Worm (Caenorhabditis elegans) whole organism, L1 larva: ENCODE measurements around the gene vha-15.

Experiments used
- C04F5.9 ChIP-seq: sonication (generic microtip); optimal IDR thresholded peaks from 2 replicates; lab custom pipeline; 2016; ENCODE audit warnings: missing genetic modification characterization, missing compliant biosample characterization
- C16A3.4 ChIP-seq: fragments of 150-350 bp; optimal IDR thresholded peaks from 2 replicates; lab custom pipeline; 2014; ENCODE audit warnings: missing biosample characterization, missing genetic modification characterization
- Y116A8C.19 ChIP-seq: sonication (generic microtip); optimal IDR thresholded peaks from 2 replicates; lab custom pipeline; 2016; ENCODE audit warnings: missing compliant biosample characterization, missing genetic modification characterization, borderline replicate concordance
- alr-1 ChIP-seq: fragments of 200-800 bp; sonication (Bioruptor generic); optimal IDR thresholded peaks from 2 replicates; lab custom pipeline; 2018; ENCODE audit warnings: borderline replicate concordance, mild to moderate bottlenecking, missing genetic modification characterization, missing compliant biosample characterization
- ama-1 ChIP-seq: fragments of 150-350 bp; optimal IDR thresholded peaks from 2 replicates; lab custom pipeline; 2014
- blmp-1 ChIP-seq: fragments of 150-350 bp; optimal IDR thresholded peaks from 2 replicates; lab custom pipeline; 2014; ENCODE audit warnings: missing biosample characterization, missing genetic modification characterization
- ceh-63 ChIP-seq: fragments of 200-800 bp; sonication (Bioruptor generic); optimal IDR thresholded peaks from 2 replicates; lab custom pipeline; 2018; ENCODE audit warnings: mild to moderate bottlenecking, missing genetic modification characterization, missing compliant biosample characterization
- ceh-8 ChIP-seq: fragments of 200-800 bp; sonication (Bioruptor generic); optimal IDR thresholded peaks from 2 replicates; lab custom pipeline; 2018; ENCODE audit warnings: mild to moderate bottlenecking, missing genetic modification characterization, moderate library complexity, missing compliant biosample characterization
- ceh-82 ChIP-seq, 3 experiments: fragments of 150-350 bp in 1 of 3; sonication (generic microtip) in 2 of 3; optimal IDR thresholded peaks; 2 replicates each; lab custom pipeline; 2014 to 2017; ENCODE audit warnings: missing biosample characterization in 3 of 3, missing genetic modification characterization in 3 of 3
- ceh-88 ChIP-seq: fragments of 200-800 bp; sonication (Bioruptor generic); IDR thresholded peaks from 2 replicates; pipeline ENCODE4 v1.3.6; 2022; ENCODE audit warnings: missing genetic modification characterization, missing compliant biosample characterization
- ceh-90 ChIP-seq: sonication (generic microtip); optimal IDR thresholded peaks from 2 replicates; lab custom pipeline; 2016; ENCODE audit warnings: missing genetic modification characterization, missing compliant biosample characterization
- dpl-1 ChIP-seq, 3 experiments: fragments of 150-350 bp in 2 of 3; sonication (generic microtip) in 1 of 3; optimal IDR thresholded peaks; 2 replicates each; lab custom pipeline; 2014 to 2017; ENCODE audit warnings: missing biosample characterization in 3 of 3, missing genetic modification characterization in 3 of 3, missing genetic modification reagents in 3 of 3
- efl-1 ChIP-seq, 4 experiments: fragments of 150-350 bp; optimal IDR thresholded peaks in 3 of 4; peaks in 1 of 4; 1 replicate in 1 of 4; 2 replicates in 3 of 4; lab custom pipeline; 2014; ENCODE audit warnings: missing biosample characterization in 2 of 4, missing genetic modification characterization in 2 of 4, missing genetic modification reagents in 2 of 4
- efl-3 ChIP-seq: fragments of 200-800 bp; sonication (Bioruptor generic); optimal IDR thresholded peaks from 2 replicates; lab custom pipeline; 2018; ENCODE audit warnings: mild to moderate bottlenecking, missing genetic modification characterization, missing compliant biosample characterization
- elt-2 ChIP-seq: sonication (generic microtip); optimal IDR thresholded peaks from 2 replicates; lab custom pipeline; 2016; ENCODE audit warnings: missing genetic modification characterization, mild to moderate bottlenecking, inconsistent platforms, missing compliant biosample characterization, missing genetic modification reagents
- fkh-4 ChIP-seq: sonication (generic microtip); optimal IDR thresholded peaks from 2 replicates; lab custom pipeline; 2016; ENCODE audit warnings: missing compliant biosample characterization, missing genetic modification characterization, borderline replicate concordance
- fkh-8 ChIP-seq: sonication (generic microtip); optimal IDR thresholded peaks from 2 replicates; lab custom pipeline; 2016; ENCODE audit warnings: mild to moderate bottlenecking, missing genetic modification characterization, missing compliant biosample characterization
- fos-1 ChIP-seq: fragments of 150-350 bp; optimal IDR thresholded peaks from 2 replicates; lab custom pipeline; 2014; ENCODE audit warnings: missing biosample characterization, missing genetic modification characterization
- hlh-17 ChIP-seq: fragments of 200-800 bp; sonication (Bioruptor generic); optimal IDR thresholded peaks from 2 replicates; lab custom pipeline; 2018; ENCODE audit warnings: missing genetic modification characterization, mild to moderate bottlenecking, missing compliant biosample characterization, moderate library complexity, borderline replicate concordance
- hlh-4 ChIP-seq: sonication (generic microtip); optimal IDR thresholded peaks from 2 replicates; lab custom pipeline; 2016; ENCODE audit warnings: mild to moderate bottlenecking, missing genetic modification characterization, missing compliant biosample characterization
- irx-1 ChIP-seq: sonication (generic microtip); optimal IDR thresholded peaks from 2 replicates; lab custom pipeline; 2016; ENCODE audit warnings: missing genetic modification characterization, missing compliant biosample characterization
- isw-1 ChIP-seq: fragments of 200-800 bp; sonication (Bioruptor generic); IDR thresholded peaks from 2 replicates; pipeline ENCODE4 v1.3.6; 2022; ENCODE audit warnings: missing genetic modification characterization, missing compliant biosample characterization
- jun-1 ChIP-seq: fragments of 150-350 bp; optimal IDR thresholded peaks from 2 replicates; lab custom pipeline; 2014; ENCODE audit warnings: missing biosample characterization, missing genetic modification reagents, missing genetic modification characterization
- lin-14 ChIP-seq: fragments of 200-800 bp; sonication (Bioruptor generic); optimal IDR thresholded peaks from 2 replicates; lab custom pipeline; 2018; ENCODE audit warnings: mild to moderate bottlenecking, missing genetic modification characterization, moderate library complexity, missing compliant biosample characterization
- lin-15B ChIP-seq: fragments of 150-350 bp; sonication (generic microtip); optimal IDR thresholded peaks from 3 replicates; lab custom pipeline; 2014; ENCODE audit warnings: missing biosample characterization, missing genetic modification characterization
- lin-35 ChIP-seq, 2 experiments: fragments of 150-350 bp; optimal IDR thresholded peaks; 2 replicates each; lab custom pipeline; 2014; ENCODE audit warnings: missing biosample characterization in 2 of 2, missing genetic modification characterization in 2 of 2, missing genetic modification reagents in 2 of 2
- lir-3 ChIP-seq: sonication (generic microtip); optimal IDR thresholded peaks from 2 replicates; lab custom pipeline; 2016; ENCODE audit warnings: mild to moderate bottlenecking, missing genetic modification characterization, moderate library complexity, missing compliant biosample characterization; ENCODE audit not compliant: poor library complexity
- lsy-2 ChIP-seq, 2 experiments: fragments of 150-350 bp; optimal IDR thresholded peaks; 2 replicates each; lab custom pipeline; 2014; ENCODE audit warnings: missing biosample characterization in 2 of 2, missing genetic modification characterization in 2 of 2
- mdl-1 ChIP-seq, 2 experiments: fragments of 150-350 bp; optimal IDR thresholded peaks; 2 replicates each; lab custom pipeline; 2014 to 2017; ENCODE audit warnings: missing biosample characterization in 2 of 2, missing genetic modification characterization in 2 of 2, inconsistent platforms in 1 of 2
- mef-2 ChIP-seq: fragments of 150-350 bp; optimal IDR thresholded peaks from 2 replicates; lab custom pipeline; 2014; ENCODE audit warnings: missing biosample characterization, missing genetic modification characterization
- mep-1 ChIP-seq: fragments of 150-350 bp; optimal IDR thresholded peaks from 2 replicates; lab custom pipeline; 2014; ENCODE audit warnings: missing biosample characterization, missing genetic modification characterization
- nhr-11 ChIP-seq: fragments of 150-350 bp; optimal IDR thresholded peaks from 2 replicates; lab custom pipeline; 2014; ENCODE audit warnings: missing biosample characterization, missing genetic modification characterization
- nhr-12 ChIP-seq: sonication (generic microtip); optimal IDR thresholded peaks from 2 replicates; lab custom pipeline; 2017; ENCODE audit warnings: missing biosample characterization, missing genetic modification characterization
- nhr-19 ChIP-seq: fragments of 200-800 bp; sonication (Bioruptor generic); conservative IDR thresholded peaks from 2 replicates; pipeline ENCODE4 v1.3.6; 2022; ENCODE audit warnings: missing genetic modification characterization, missing compliant biosample characterization
- nhr-237 ChIP-seq: fragments of 150-350 bp; optimal IDR thresholded peaks from 2 replicates; lab custom pipeline; 2014; ENCODE audit warnings: missing biosample characterization, missing genetic modification characterization
- nhr-47 ChIP-seq: sonication (generic microtip); optimal IDR thresholded peaks from 2 replicates; lab custom pipeline; 2016; ENCODE audit warnings: mild to moderate bottlenecking, missing genetic modification characterization, moderate library complexity, missing compliant biosample characterization
- nhr-71 ChIP-seq: sonication (generic microtip); optimal IDR thresholded peaks from 2 replicates; lab custom pipeline; 2016; ENCODE audit warnings: mild to moderate bottlenecking, missing genetic modification characterization, moderate library complexity, missing compliant biosample characterization
- nhr-76 ChIP-seq: sonication (generic microtip); optimal IDR thresholded peaks from 2 replicates; lab custom pipeline; 2017; ENCODE audit warnings: missing biosample characterization, missing genetic modification characterization
- nhr-85 ChIP-seq: sonication (generic microtip); peaks from one replicate; lab custom pipeline; 2016; ENCODE audit warnings: missing genetic modification characterization, inconsistent platforms, missing compliant biosample characterization
- pag-3 ChIP-seq: sonication (generic microtip); optimal IDR thresholded peaks from 2 replicates; lab custom pipeline; 2017; ENCODE audit warnings: missing genetic modification characterization, mild to moderate bottlenecking, missing compliant biosample characterization, antibody characterized with exemption, borderline replicate concordance; ENCODE audit not compliant: insufficient read depth
- pax-3 ChIP-seq: fragments of 200-800 bp; sonication (Bioruptor generic); optimal IDR thresholded peaks from 2 replicates; lab custom pipeline; 2018; ENCODE audit warnings: mild to moderate bottlenecking, missing genetic modification characterization, moderate library complexity, missing compliant biosample characterization
- rnt-1 ChIP-seq: sonication (generic microtip); optimal IDR thresholded peaks from 2 replicates; lab custom pipeline; 2016; ENCODE audit warnings: mild to moderate bottlenecking, missing genetic modification characterization, moderate library complexity, missing compliant biosample characterization
- snu-23 ChIP-seq: sonication (generic microtip); optimal IDR thresholded peaks from 2 replicates; lab custom pipeline; 2016; ENCODE audit warnings: missing genetic modification characterization, missing compliant biosample characterization
- sox-4 ChIP-seq: sonication (generic microtip); optimal IDR thresholded peaks from 2 replicates; lab custom pipeline; 2016; ENCODE audit warnings: missing genetic modification characterization, missing compliant biosample characterization
- sptf-1 ChIP-seq: fragments of 150-350 bp; optimal IDR thresholded peaks from 2 replicates; lab custom pipeline; 2014; ENCODE audit warnings: missing biosample characterization, missing genetic modification characterization
- swsn-7 ChIP-seq: sonication (generic microtip); optimal IDR thresholded peaks from 2 replicates; lab custom pipeline; 2016; ENCODE audit warnings: missing genetic modification characterization, missing compliant biosample characterization
- unc-130 ChIP-seq: fragments of 150-350 bp; optimal IDR thresholded peaks from 2 replicates; lab custom pipeline; 2017; ENCODE audit warnings: missing biosample characterization, missing genetic modification characterization, inconsistent platforms
- unc-30 ChIP-seq: sonication (generic microtip); optimal IDR thresholded peaks from 2 replicates; lab custom pipeline; 2017; ENCODE audit warnings: missing biosample characterization, missing genetic modification characterization
- unc-86 ChIP-seq: sonication (generic microtip); optimal IDR thresholded peaks from 2 replicates; lab custom pipeline; 2016; ENCODE audit warnings: missing genetic modification characterization, missing compliant biosample characterization
- vab-15 ChIP-seq: sonication (generic microtip); optimal IDR thresholded peaks from 2 replicates; lab custom pipeline; 2017; ENCODE audit warnings: missing genotype, mild to moderate bottlenecking, missing genetic modification characterization, missing compliant biosample characterization
- zag-1 ChIP-seq: fragments of 150-350 bp; optimal IDR thresholded peaks from 2 replicates; lab custom pipeline; 2014; ENCODE audit warnings: missing biosample characterization, missing genetic modification characterization
- ztf-11 ChIP-seq, 2 experiments: sonication (generic microtip); optimal IDR thresholded peaks; 2 replicates each; lab custom pipeline; 2016 to 2017; ENCODE audit warnings: missing genetic modification characterization in 2 of 2, missing biosample characterization in 1 of 2, missing compliant biosample characterization in 1 of 2
- ztf-4 ChIP-seq: fragments of 150-350 bp; optimal IDR thresholded peaks from 2 replicates; lab custom pipeline; 2014; ENCODE audit warnings: missing biosample characterization, missing genetic modification characterization

Gene vha-15

DNA sequence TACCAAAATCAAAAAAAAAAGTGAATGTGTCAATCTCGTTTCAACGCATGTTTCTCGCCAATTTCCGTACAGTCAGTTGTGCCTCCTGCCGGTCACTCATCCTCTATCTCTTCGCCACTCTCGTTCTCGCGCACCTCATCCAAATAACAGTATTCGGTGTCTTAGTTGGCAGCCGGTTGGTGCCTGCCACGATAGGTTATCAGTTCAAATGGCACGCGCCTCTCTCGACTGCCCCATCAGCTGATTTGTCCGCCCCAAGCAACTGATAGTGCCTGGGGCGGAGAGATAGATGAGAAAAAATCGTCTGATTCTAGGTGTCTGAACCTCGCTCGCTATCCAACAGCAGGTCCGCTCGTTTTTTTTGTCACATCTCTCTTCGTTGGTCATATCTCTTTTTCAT is 22.6 kb upstream of the vha-15 start (continued):
- TF ChIP-seq fkh-8 (tag; lab: Kevin White, UChicago) (no peak), dpl-1 (GFP tag; optimal IDR thresholded peaks at IDR 0.05; lab: Kevin White, UChicago) (peak in 1 of 3 experiments; percentile 11), nhr-71 (tag; lab: Kevin White, UChicago) (peak; percentile 76), lsy-2 (tag; optimal IDR thresholded peaks at IDR 0.05; lab: Kevin White, UChicago) (peak in 1 of 2 experiments; percentile 60), ztf-11 (tag; optimal IDR thresholded peaks at IDR 0.05; lab: Kevin White, UChicago) (no peak), Y116A8C.19 (tag; lab: Kevin White, UChicago) (no peak), elt-2 (tag; lab: Kevin White, UChicago) (peak; percentile 54), ceh-63 (no peak), nhr-11 (tag; lab: Kevin White, UChicago) (no peak), fos-1 (no peak), nhr-19 (GFP tag; lab: Robert Waterston, UW) (no peak; the same call in 1 of the 2 replicates), zag-1 (no peak), nhr-76 (tag; lab: Kevin White, UChicago) (no peak), C16A3.4 (tag; lab: Kevin White, UChicago) (peak; percentile 19), nhr-12 (no peak), efl-1 (optimal IDR thresholded peaks at IDR 0.05; lab: Kevin White, UChicago) (no peak), efl-1 (GFP tag; optimal IDR thresholded peaks at IDR 0.05 in 1 of 2; lab: Kevin White, UChicago) (no peak), efl-3 (GFP tag; lab: Kevin White, UChicago) (no peak), fkh-4 (tag; lab: Kevin White, UChicago) (no peak), lin-14 (GFP tag; lab: Kevin White, UChicago) (peak; percentile 89), lin-35 (GFP tag; optimal IDR thresholded peaks at IDR 0.05; lab: Kevin White, UChicago) (peak in 1 of 2 experiments; percentile 72), pag-3 (tag; lab: Kevin White, UChicago) (peak; percentile 100), mep-1 (tag; lab: Kevin White, UChicago) (peak; percentile 1), vab-15 (tag; lab: Kevin White, UChicago) (no peak), ceh-82 (tag; optimal IDR thresholded peaks at IDR 0.05; lab: Kevin White, UChicago) (no peak), mdl-1 (tag; optimal IDR thresholded peaks at IDR 0.05; lab: Kevin White, UChicago) (peak in 1 of 2 experiments; percentile 83), unc-86 (tag; lab: Kevin White, UChicago) (no peak), swsn-7 (tag; lab: Kevin White, UChicago) (no peak), pax-3 (no peak), lir-3 (tag; lab: Kevin White, UChicago) (no peak), irx-1 (no peak), ceh-8 (no peak), hlh-17 (GFP tag; lab: Kevin White, UChicago) (no peak), ceh-90 (tag; lab: Kevin White, UChicago) (no peak), unc-130 (tag; lab: Kevin White, UChicago) (peak; percentile 55), alr-1 (no peak), ztf-4 (tag; lab: Kevin White, UChicago) (no peak), nhr-85 (tag; lab: Kevin White, UChicago) (peak; percentile 93), sptf-1 (no peak), nhr-237 (no peak), rnt-1 (tag; lab: Kevin White, UChicago) (peak; percentile 48), mef-2 (tag; lab: Kevin White, UChicago) (no peak), snu-23 (GFP tag; lab: Kevin White, UChicago) (peak; percentile 68), unc-30 (tag; lab: Kevin White, UChicago) (no peak), isw-1 (no peak), hlh-4 (tag; lab: Kevin White, UChicago) (no peak), ama-1 (lab: Kevin White, UChicago) (no peak), lin-15B (no peak), sox-4 (tag; lab: Kevin White, UChicago) (no peak), blmp-1 (peak; percentile 48), jun-1 (no peak), C04F5.9 (tag; lab: Kevin White, UChicago) (no peak), ceh-88 (GFP tag; lab: Robert Waterston, UW) (no peak), nhr-47 (tag; lab: Kevin White, UChicago) (peak; percentile 48)
